Worm (Caenorhabditis elegans): ENCODE data around the gene sri-66.

DNA sequence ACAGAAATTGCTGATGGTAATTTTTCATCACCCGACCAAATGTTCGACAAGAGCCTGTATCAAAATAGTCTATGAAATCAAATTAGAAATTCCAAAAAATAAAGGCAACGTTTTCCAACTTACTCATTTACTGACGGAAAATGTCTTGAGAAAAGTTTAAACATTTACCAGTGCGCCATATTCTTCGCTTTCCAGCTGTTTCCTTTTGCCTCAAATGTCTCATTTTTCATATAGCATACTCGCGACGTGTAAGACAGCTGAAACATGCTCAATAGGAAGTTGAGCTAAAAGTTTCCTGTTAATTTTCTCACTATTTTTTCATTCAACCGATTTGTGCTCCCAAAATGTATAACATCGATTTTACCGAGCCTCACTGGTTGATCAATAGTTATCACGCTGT is at the start of gene sri-66:
- TF ChIP-seq C17E4.6 (GFP tag; IDR thresholded peaks at IDR 0.05) (no peak), C06A6.2 (GFP tag; conservative IDR thresholded peaks at IDR 0.05) (no peak), gei-17 (GFP tag; optimal IDR thresholded peaks at IDR 0.05) (no peak), tbx-9 (tag; optimal IDR thresholded peaks at IDR 0.05; ENCODE audit: borderline replicate concordance) (no peak), mel-28 (tag; optimal IDR thresholded peaks at IDR 0.05; ENCODE audit: borderline replicate concordance) (no peak), nfya-1 (tag; optimal IDR thresholded peaks at IDR 0.05; ENCODE audit: borderline replicate concordance, insufficient read depth) (no peak), egrh-3 (GFP tag; IDR thresholded peaks at IDR 0.05) (no peak), F33H1.4 (GFP tag; IDR thresholded peaks at IDR 0.05) (no peak), snpc-1.1 (tag; optimal IDR thresholded peaks at IDR 0.05; ENCODE audit: insufficient read depth) (no peak), die-1 (tag; optimal IDR thresholded peaks at IDR 0.05) (no peak)

Measured in whole organism, young adult.